Worm (Caenorhabditis elegans) whole organism, mixed stage, embryonic: ENCODE measurements around the gene fip-2.

Experiments used
- M03D4.4 ChIP-seq: sonication (generic microtip); optimal IDR thresholded peaks from 2 replicates; lab custom pipeline; 2017; ENCODE audit warnings: mild to moderate bottlenecking, missing genetic modification characterization, missing compliant biosample characterization
- bed-3 ChIP-seq: fragments of 200-800 bp; sonication (Bioruptor generic); optimal IDR thresholded peaks from 3 replicates; lab custom pipeline; 2018; ENCODE audit warnings: mild to moderate bottlenecking, missing genetic modification characterization, moderate library complexity, missing compliant biosample characterization
- blmp-1 ChIP-seq: fragments of 150-350 bp; optimal IDR thresholded peaks from 2 replicates; lab custom pipeline; 2014; ENCODE audit warnings: missing biosample characterization, missing genetic modification characterization
- ceh-43 ChIP-seq: fragments of 200-800 bp; sonication (Bioruptor generic); optimal IDR thresholded peaks from 2 replicates; lab custom pipeline; 2018; ENCODE audit warnings: mild to moderate bottlenecking, missing genetic modification characterization, moderate library complexity, missing compliant biosample characterization
- ceh-83 ChIP-seq: fragments of 200-800 bp; sonication (Bioruptor generic); optimal IDR thresholded peaks from 2 replicates; lab custom pipeline; 2018; ENCODE audit warnings: mild to moderate bottlenecking, missing genetic modification characterization, missing compliant biosample characterization
- ces-1 ChIP-seq: fragments of 150-350 bp; optimal IDR thresholded peaks from 2 replicates; lab custom pipeline; 2014; ENCODE audit warnings: missing biosample characterization, missing genetic modification reagents, missing genetic modification characterization
- cnd-1 ChIP-seq: fragments of 200-800 bp; sonication (Bioruptor generic); optimal IDR thresholded peaks from 2 replicates; lab custom pipeline; 2018; ENCODE audit warnings: mild to moderate bottlenecking, missing genetic modification characterization, missing compliant biosample characterization
- elt-1 ChIP-seq: sonication (generic microtip); optimal IDR thresholded peaks from 2 replicates; lab custom pipeline; 2017; ENCODE audit warnings: missing genetic modification characterization, mild to moderate bottlenecking, missing compliant biosample characterization, antibody characterized with exemption, moderate library complexity, borderline replicate concordance; ENCODE audit not compliant: insufficient read depth
- elt-3 ChIP-seq: fragments of 150-350 bp; optimal IDR thresholded peaks from 2 replicates; lab custom pipeline; 2014; ENCODE audit warnings: missing biosample characterization, missing genetic modification characterization
- flh-1 ChIP-seq: fragments of 200-800 bp; sonication (Bioruptor generic); optimal IDR thresholded peaks from 2 replicates; lab custom pipeline; 2018; ENCODE audit warnings: mild to moderate bottlenecking, missing genetic modification characterization, moderate library complexity, missing compliant biosample characterization
- hlh-1 ChIP-seq: fragments of 150-350 bp; optimal IDR thresholded peaks from 2 replicates; lab custom pipeline; 2014; ENCODE audit warnings: missing biosample characterization, missing genetic modification reagents, missing genetic modification characterization
- lin-32 ChIP-seq: fragments of 200-800 bp; sonication (Bioruptor generic); optimal IDR thresholded peaks from 2 replicates; lab custom pipeline; 2018; ENCODE audit warnings: mild to moderate bottlenecking, missing genetic modification characterization, missing compliant biosample characterization
- mab-5 ChIP-seq: fragments of 150-350 bp; optimal IDR thresholded peaks from 2 replicates; lab custom pipeline; 2014; ENCODE audit warnings: missing biosample characterization, missing genetic modification characterization
- mep-1 ChIP-seq: fragments of 150-350 bp; optimal IDR thresholded peaks from 2 replicates; lab custom pipeline; 2017; ENCODE audit warnings: missing biosample characterization, missing genetic modification reagents, missing genetic modification characterization, inconsistent platforms
- mls-2 ChIP-seq: sonication (generic microtip); optimal IDR thresholded peaks from 2 replicates; lab custom pipeline; 2016; ENCODE audit warnings: mild to moderate bottlenecking, missing genetic modification characterization, moderate library complexity, missing compliant biosample characterization
- nhr-12 ChIP-seq: fragments of 150-350 bp; optimal IDR thresholded peaks from 2 replicates; lab custom pipeline; 2014; ENCODE audit warnings: missing biosample characterization, missing genetic modification characterization
- nhr-2 ChIP-seq: fragments of 150-350 bp; optimal IDR thresholded peaks from 2 replicates; lab custom pipeline; 2014; ENCODE audit warnings: missing biosample characterization, missing genetic modification characterization
- nhr-237 ChIP-seq: fragments of 150-350 bp; optimal IDR thresholded peaks from 2 replicates; lab custom pipeline; 2014; ENCODE audit warnings: missing biosample characterization, missing genetic modification characterization
- nhr-28 ChIP-seq: fragments of 150-350 bp; optimal IDR thresholded peaks from 2 replicates; lab custom pipeline; 2014; ENCODE audit warnings: missing biosample characterization, missing genetic modification characterization
- nhr-76 ChIP-seq: sonication (generic microtip); optimal IDR thresholded peaks from 2 replicates; lab custom pipeline; 2017; ENCODE audit warnings: missing biosample characterization, missing genetic modification characterization
- pha-4 ChIP-seq: fragments of 150-350 bp; optimal IDR thresholded peaks from 2 replicates; lab custom pipeline; 2018; ENCODE audit warnings: missing biosample characterization, missing genetic modification reagents, missing genetic modification characterization
- sem-2 ChIP-seq: fragments of 200-800 bp; sonication (Bioruptor generic); optimal IDR thresholded peaks from 2 replicates; lab custom pipeline; 2018; ENCODE audit warnings: mild to moderate bottlenecking, missing genetic modification characterization, missing compliant biosample characterization
- snpc-4 ChIP-seq: fragments of 150-350 bp; optimal IDR thresholded peaks from 2 replicates; lab custom pipeline; 2014; ENCODE audit warnings: missing biosample characterization, missing genetic modification characterization
- sptf-1 ChIP-seq: sonication (generic microtip); optimal IDR thresholded peaks from 2 replicates; lab custom pipeline; 2017; ENCODE audit warnings: mild to moderate bottlenecking, missing genetic modification characterization, moderate library complexity, missing compliant biosample characterization
- tbx-8 ChIP-seq: fragments of 200-800 bp; sonication (Bioruptor generic); optimal IDR thresholded peaks from 2 replicates; lab custom pipeline; 2018; ENCODE audit warnings: mild to moderate bottlenecking, missing genetic modification characterization, moderate library complexity, missing compliant biosample characterization
- unc-120 ChIP-seq: sonication (generic microtip); optimal IDR thresholded peaks from 2 replicates; lab custom pipeline; 2017; ENCODE audit warnings: missing genetic modification characterization, missing compliant biosample characterization; ENCODE audit not compliant: poor library complexity, severe bottlenecking
- unc-62 ChIP-seq: fragments of 150-350 bp; optimal IDR thresholded peaks from 2 replicates; lab custom pipeline; 2014; ENCODE audit warnings: missing biosample characterization, missing genetic modification reagents, missing genetic modification characterization
- zip-8 ChIP-seq: fragments of 150-350 bp; optimal IDR thresholded peaks from 2 replicates; lab custom pipeline; 2014; ENCODE audit warnings: missing biosample characterization, missing genetic modification characterization
- ztf-11 ChIP-seq: fragments of 150-350 bp; optimal IDR thresholded peaks from 2 replicates; lab custom pipeline; 2014; ENCODE audit warnings: missing biosample characterization, missing genetic modification characterization

fip-2 gene

ce11 chrV:9033267-9033666 is 34.5 kb upstream of the fip-2 start, which contains the start of gene C25E10.4:
C25E10.4 (plus strand) TSS chrV:9033567.
- TF ChIP-seq mep-1: no peak
- no peak for TF ChIP-seq zip-8
- TF ChIP-seq snpc-4: no peak
- TF ChIP-seq blmp-1 (tag; lab: Kevin White, UChicago): no peak

- TF ChIP-seq lin-32 (no peak), nhr-2 (no peak), pha-4 (no peak), mab-5 (tag; lab: Kevin White, UChicago) (no peak), blmp-1 (tag; lab: Kevin White, UChicago) (no peak), hlh-1 (tag; lab: Kevin White, UChicago) (no peak), tbx-8 (GFP tag; lab: Kevin White, UChicago) (no peak), mep-1 (no peak), flh-1 (GFP tag; lab: Kevin White, UChicago) (no peak), sptf-1 (tag; lab: Kevin White, UChicago) (no peak), M03D4.4 (tag; lab: Kevin White, UChicago) (no peak), elt-3 (no peak), snpc-4 (no peak), ces-1 (GFP tag; lab: Kevin White, UChicago) (no peak), cnd-1 (no peak), ceh-43 (GFP tag; lab: Kevin White, UChicago) (no peak), unc-62 (no peak), mls-2 (tag; lab: Kevin White, UChicago) (no peak)
These were observed 32.1 kb upstream of the fip-2 start, which contains the start of gene srsx-34 for ce11 chrV:9035685-9036084. srsx-34 (plus strand) TSS chrV:9035985.

- TF ChIP-seq zip-8 (no peak), unc-62 (no peak), M03D4.4 (tag; lab: Kevin White, UChicago) (no peak), nhr-28 (tag; lab: Kevin White, UChicago) (no peak), nhr-2 (no peak), unc-120 (no peak), ceh-83 (GFP tag; lab: Kevin White, UChicago) (no peak), elt-1 (tag; lab: Kevin White, UChicago) (no peak), mls-2 (tag; lab: Kevin White, UChicago) (no peak), nhr-12 (no peak), flh-1 (GFP tag; lab: Kevin White, UChicago) (no peak), sem-2 (no peak), mep-1 (no peak)
These were observed 26.7 kb upstream of the fip-2 start, which contains the start of gene cyp-33B1 for ce11 chrV:9041030-9041429. cyp-33B1 (plus strand) TSS chrV:9041330.

- TF ChIP-seq elt-1 (tag; lab: Kevin White, UChicago) (no peak), ceh-83 (GFP tag; lab: Kevin White, UChicago) (no peak), nhr-237 (tag; lab: Kevin White, UChicago) (no peak), bed-3 (GFP tag; lab: Kevin White, UChicago) (no peak), mab-5 (tag; lab: Kevin White, UChicago) (no peak), M03D4.4 (tag; lab: Kevin White, UChicago) (no peak), ces-1 (GFP tag; lab: Kevin White, UChicago) (no peak), sptf-1 (tag; lab: Kevin White, UChicago) (no peak)
These were observed 22.9 kb upstream of the fip-2 start, which contains the start of gene nhr-30 for ce11 chrV:9044871-9045270. nhr-30 (plus strand) TSS chrV:9045171.

ce11 chrV:9047555-9048049 is 20.2 kb upstream of the fip-2 start, which contains the start of gene C25E10.17:
C25E10.17 (minus strand) TSS chrV:9047605.
- TF ChIP-seq M03D4.4 (tag; lab: Kevin White, UChicago) (no peak), cnd-1 (no peak), ceh-83 (GFP tag; lab: Kevin White, UChicago) (no peak), elt-3 (no peak), ceh-43 (GFP tag; lab: Kevin White, UChicago) (no peak), nhr-2 (no peak), ztf-11 (tag; lab: Kevin White, UChicago) (no peak), ces-1 (GFP tag; lab: Kevin White, UChicago) (no peak)

- TF ChIP-seq snpc-4 (no peak), blmp-1 (tag; lab: Kevin White, UChicago) (no peak), nhr-76 (tag; lab: Kevin White, UChicago) (no peak)
These were observed 18.5 kb upstream of the fip-2 start for ce11 chrV:9049271-9049670.
